Worm (Caenorhabditis elegans) whole organism, early embryonic: ENCODE results near the gene R09A8.1.

ENCODE experiments used
- B0310.2 ChIP-seq: sonication (generic microtip); optimal IDR thresholded peaks from 2 replicates; lab custom pipeline; 2016; ENCODE audit warnings: mild to moderate bottlenecking, missing genetic modification characterization, missing compliant biosample characterization
- aly-1 ChIP-seq: sonication (generic microtip); optimal IDR thresholded peaks from 2 replicates; lab custom pipeline; 2016; ENCODE audit warnings: missing genetic modification characterization, missing compliant biosample characterization
- ama-1 ChIP-seq: fragments of 150-350 bp; optimal IDR thresholded peaks from 2 replicates; lab custom pipeline; 2014
- ceh-13 ChIP-seq: fragments of 200-800 bp; sonication (Bioruptor generic); optimal IDR thresholded peaks from 2 replicates; lab custom pipeline; 2018; ENCODE audit warnings: mild to moderate bottlenecking, missing genetic modification characterization, missing compliant biosample characterization
- ceh-36 ChIP-seq: sonication (generic microtip); optimal IDR thresholded peaks from 2 replicates; lab custom pipeline; 2016; ENCODE audit warnings: missing genetic modification characterization, inconsistent platforms, missing compliant biosample characterization
- ets-7 ChIP-seq: sonication (generic microtip); optimal IDR thresholded peaks from 2 replicates; lab custom pipeline; 2016; ENCODE audit warnings: missing genotype, missing genetic modification characterization, missing compliant biosample characterization
- flt-1 ChIP-seq: fragments of 200-800 bp; sonication (Bioruptor generic); IDR thresholded peaks from 2 replicates; pipeline ENCODE4 v1.3.6; 2022; ENCODE audit warnings: missing genetic modification characterization, missing compliant biosample characterization
- hmbx-1 ChIP-seq: sonication (generic microtip); optimal IDR thresholded peaks from 2 replicates; lab custom pipeline; 2016; ENCODE audit warnings: mild to moderate bottlenecking, missing genetic modification characterization, missing compliant biosample characterization
- hmg-4 ChIP-seq: fragments of 200-800 bp; sonication (Bioruptor generic); optimal IDR thresholded peaks from 2 replicates; lab custom pipeline; 2018; ENCODE audit warnings: mild to moderate bottlenecking, missing genetic modification characterization, missing compliant biosample characterization
- hnd-1 ChIP-seq: sonication (generic microtip); optimal IDR thresholded peaks from 2 replicates; lab custom pipeline; 2016; ENCODE audit warnings: missing genetic modification characterization, missing compliant biosample characterization
- sea-1 ChIP-seq: fragments of 200-800 bp; sonication (Bioruptor generic); conservative IDR thresholded peaks from 2 replicates; pipeline ENCODE4 v1.3.6; 2022; ENCODE audit warnings: missing genetic modification characterization, missing compliant biosample characterization
- tbx-11 ChIP-seq: fragments of 200-800 bp; sonication (Bioruptor generic); IDR thresholded peaks from 2 replicates; pipeline ENCODE4 v1.3.6; 2022; ENCODE audit warnings: missing genetic modification characterization, missing compliant biosample characterization

DNA sequence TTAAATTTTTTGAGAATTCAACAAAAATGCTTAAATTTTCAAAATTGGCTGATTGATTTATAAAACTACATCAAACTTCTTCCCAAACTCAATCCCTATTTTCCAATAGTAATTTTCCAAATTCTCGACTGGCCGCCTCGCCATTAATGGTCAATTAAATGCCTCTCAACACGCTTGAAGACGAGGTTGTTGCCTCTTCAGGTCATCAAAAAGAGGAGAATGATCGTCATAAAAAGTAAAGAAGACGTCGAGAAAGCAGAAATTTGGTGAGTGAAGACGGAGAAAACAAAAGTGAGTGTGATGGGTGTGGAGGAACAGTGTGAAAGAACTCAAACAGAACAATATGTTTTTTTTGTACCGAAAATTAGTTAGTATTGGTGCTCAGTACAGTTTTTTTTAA, 27.4 kb downstream of the R09A8.1 start:
- TF ChIP-seq ama-1 (lab: Kevin White, UChicago) (no peak), ceh-13 (GFP tag; lab: Kevin White, UChicago) (no peak), B0310.2 (no peak), tbx-11 (GFP tag; lab: Robert Waterston, UW) (no peak), flt-1 (no peak), hnd-1 (no peak), ceh-36 (no peak), sea-1 (GFP tag; lab: Robert Waterston, UW) (no peak), aly-1 (tag; lab: Kevin White, UChicago) (no peak), ets-7 (tag; lab: Kevin White, UChicago) (no peak), hmbx-1 (no peak), hmg-4 (GFP tag; lab: Kevin White, UChicago) (no peak)
